Fruit fly (Drosophila melanogaster) whole organism, pupa: Measurements from ENCODE around the gene beat-IIa.

ENCODE experiments used
- CG10348 ChIP-seq: fragments of 200-800 bp; sonication (Bioruptor generic); IDR thresholded peaks from 2 replicates; pipeline ENCODE4 v1.3.6; 2022; ENCODE audit warnings: missing biosample characterization, missing genetic modification characterization
- CG12605 ChIP-seq: fragments of 200-800 bp; sonication (Bioruptor generic); IDR thresholded peaks from 2 replicates; pipeline ENCODE4 v1.3.6; 2022; ENCODE audit warnings: missing biosample characterization, missing genetic modification characterization
- CG13204 ChIP-seq: fragments of 200-800 bp; sonication (Bioruptor generic); optimal IDR thresholded peaks from 2 replicates; lab custom pipeline; 2018; ENCODE audit warnings: missing biosample characterization, mild to moderate bottlenecking, missing genetic modification characterization, moderate library complexity
- CG14655 ChIP-seq: fragments of 200-800 bp; sonication (Bioruptor generic); optimal IDR thresholded peaks from 3 replicates; lab custom pipeline; 2017; ENCODE audit warnings: mild to moderate bottlenecking, missing biosample characterization, missing genetic modification reagents, missing genetic modification characterization
- CG15710 ChIP-seq: fragments of 200-800 bp; sonication (Bioruptor generic); optimal IDR thresholded peaks from 2 replicates; lab custom pipeline; 2018; ENCODE audit warnings: missing biosample characterization, mild to moderate bottlenecking, missing genetic modification characterization, moderate library complexity
- CG17806 ChIP-seq: fragments of 200-800 bp; sonication (Bioruptor generic); optimal IDR thresholded peaks from 2 replicates; lab custom pipeline; 2018; ENCODE audit warnings: missing biosample characterization, mild to moderate bottlenecking, missing genetic modification characterization, moderate library complexity
- CG32121 ChIP-seq: fragments of 200-800 bp; sonication (Bioruptor generic); IDR thresholded peaks from 2 replicates; pipeline ENCODE4 v1.3.6; 2022; ENCODE audit warnings: missing biosample characterization, missing genetic modification characterization
- CG34367 ChIP-seq: fragments of 200-800 bp; sonication (Bioruptor generic); optimal IDR thresholded peaks from 2 replicates; lab custom pipeline; 2018; ENCODE audit warnings: missing biosample characterization, mild to moderate bottlenecking, missing genetic modification characterization
- CG4496 ChIP-seq: fragments of 200-800 bp; sonication (Bioruptor generic); IDR thresholded peaks from 3 replicates; pipeline ENCODE4 v1.3.6; 2022; ENCODE audit warnings: missing biosample characterization, missing genetic modification characterization
- CG8159 ChIP-seq: fragments of 200-800 bp; sonication (Bioruptor generic); optimal IDR thresholded peaks from 3 replicates; lab custom pipeline; 2018; ENCODE audit warnings: missing biosample characterization, mild to moderate bottlenecking, missing genetic modification characterization, moderate library complexity
- CG8301 ChIP-seq: fragments of 200-800 bp; sonication (Bioruptor generic); optimal IDR thresholded peaks from 2 replicates; lab custom pipeline; 2018; ENCODE audit warnings: missing biosample characterization, mild to moderate bottlenecking, missing genetic modification characterization
- CG9948 ChIP-seq: fragments of 200-800 bp; sonication (Bioruptor generic); optimal IDR thresholded peaks from 2 replicates; lab custom pipeline; 2018; ENCODE audit warnings: missing biosample characterization, mild to moderate bottlenecking, missing genetic modification characterization, moderate library complexity
- D1 ChIP-seq: fragments of 200-800 bp; sonication (Bioruptor generic); optimal IDR thresholded peaks from 2 replicates; lab custom pipeline; 2018; ENCODE audit warnings: missing biosample characterization, mild to moderate bottlenecking, missing genetic modification characterization, moderate library complexity
- EcR ChIP-seq: fragments of 200-800 bp; sonication (Bioruptor generic); optimal IDR thresholded peaks from 3 replicates; lab custom pipeline; 2019; ENCODE audit warnings: missing biosample characterization, missing genetic modification characterization, mild to moderate bottlenecking, moderate library complexity, missing genetic modification reagents
- Ets98B ChIP-seq: fragments of 200-800 bp; sonication (Bioruptor generic); IDR thresholded peaks from 2 replicates; pipeline ENCODE4 v1.3.6; 2022; ENCODE audit warnings: missing biosample characterization, missing genetic modification characterization
- Pif1A ChIP-seq: fragments of 200-800 bp; sonication (Bioruptor generic); optimal IDR thresholded peaks from 3 replicates; lab custom pipeline; 2016; ENCODE audit warnings: missing biosample characterization, missing genetic modification characterization
- Pif1B ChIP-seq: fragments of 200-800 bp; sonication (Bioruptor generic); optimal IDR thresholded peaks from 3 replicates; lab custom pipeline; 2016; ENCODE audit warnings: missing biosample characterization, missing genetic modification characterization
- Snoo ChIP-seq: fragments of 200-800 bp; sonication (Bioruptor generic); optimal IDR thresholded peaks from 3 replicates; lab custom pipeline; 2017; ENCODE audit warnings: missing biosample characterization, mild to moderate bottlenecking, missing genetic modification characterization, inconsistent platforms
- fd96Ca ChIP-seq: fragments of 200-800 bp; sonication (Bioruptor generic); IDR thresholded peaks from 3 replicates; pipeline ENCODE4 v1.3.6; 2022; ENCODE audit warnings: missing biosample characterization, missing genetic modification characterization
- gl ChIP-seq: fragments of 200-800 bp; sonication (Bioruptor generic); optimal IDR thresholded peaks from 2 replicates; lab custom pipeline; 2018; ENCODE audit warnings: missing biosample characterization, mild to moderate bottlenecking, missing genetic modification characterization

Gene beat-IIa

DNA sequence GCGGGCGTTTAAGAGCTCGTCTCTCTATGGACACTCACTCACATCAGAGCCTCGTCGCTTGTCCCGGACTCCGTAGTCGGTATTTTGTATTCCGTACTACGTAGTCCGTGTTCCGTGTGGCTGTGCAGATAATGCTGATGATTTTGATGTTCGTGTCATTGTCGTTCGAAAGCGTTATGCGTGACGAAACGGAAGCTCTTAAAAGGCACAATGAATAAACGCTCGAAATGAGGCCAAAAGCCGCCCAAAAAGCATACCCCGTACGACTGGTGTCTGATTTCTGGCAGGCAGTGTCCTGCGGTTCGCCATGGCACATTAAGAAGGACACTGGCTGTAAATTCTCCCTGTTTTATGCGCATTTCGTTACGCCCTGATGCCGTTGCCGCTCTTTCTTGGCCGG is 76.9 kb downstream of the beat-IIa start:
- TF ChIP-seq Pif1A (GFP tag; lab: Kevin White, UChicago) (no peak), CG32121 (GFP tag; lab: Robert Waterston, UW) (no peak), CG10348 (GFP tag; lab: Robert Waterston, UW) (no peak), CG15710 (no peak), CG12605 (GFP tag; lab: Robert Waterston, UW) (no peak), CG8301 (tag; lab: Kevin White, UChicago) (no peak), CG4496 (GFP tag; lab: Robert Waterston, UW) (no peak), CG14655 (GFP tag; lab: Kevin White, UChicago) (no peak), EcR (GFP tag; lab: Kevin White, UChicago) (no peak), CG34367 (tag; lab: Kevin White, UChicago) (no peak), CG8159 (tag; lab: Kevin White, UChicago) (no peak), CG9948 (tag; lab: Kevin White, UChicago) (no peak), CG17806 (tag; lab: Kevin White, UChicago) (no peak), Snoo (no peak), CG13204 (GFP tag; lab: Kevin White, UChicago) (no peak), Pif1B (no peak), gl (tag; lab: Kevin White, UChicago) (no peak), D1 (tag; lab: Kevin White, UChicago) (no peak), Ets98B (GFP tag; lab: Robert Waterston, UW) (no peak), fd96Ca (GFP tag; lab: Robert Waterston, UW) (no peak)

DNA sequence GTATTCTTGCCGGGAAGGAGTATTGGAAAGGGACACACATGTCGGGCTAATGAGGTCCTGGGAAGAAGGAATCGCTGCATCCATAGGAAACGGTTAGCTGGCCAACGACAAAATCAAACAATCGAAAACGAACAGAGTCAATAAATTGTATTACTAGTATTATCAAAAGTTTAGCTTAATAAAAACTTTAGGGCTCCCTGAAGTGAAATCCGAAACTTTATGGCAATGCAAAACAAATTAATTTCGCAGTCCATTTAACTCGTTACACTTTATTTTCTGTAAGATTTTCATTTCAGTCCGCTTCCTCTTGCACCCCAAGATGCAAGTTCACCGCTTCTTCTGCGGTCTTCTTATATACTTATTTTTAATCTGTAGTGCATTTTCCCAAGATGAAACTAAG is 81.6 kb downstream of the beat-IIa start, which contains the start of gene CG31419:
Gene CG31419 (plus strand): TSS at position 301 of the 400 bp plus-strand sequence.
- no peak for TF ChIP-seq CG17806 (tag; lab: Kevin White, UChicago)
- TF ChIP-seq CG4496 (GFP tag; lab: Robert Waterston, UW), result no peak
- no peak for TF ChIP-seq CG8159 (tag; lab: Kevin White, UChicago)
- no peak for TF ChIP-seq CG13204 (GFP tag; lab: Kevin White, UChicago)
- TF ChIP-seq CG10348 (GFP tag; lab: Robert Waterston, UW), result no peak
- TF ChIP-seq fd96Ca (GFP tag; lab: Robert Waterston, UW), result no peak
- no peak for TF ChIP-seq CG32121 (GFP tag; lab: Robert Waterston, UW)
- no peak for TF ChIP-seq Snoo
- TF ChIP-seq gl (tag; lab: Kevin White, UChicago), result no peak
- TF ChIP-seq Ets98B (GFP tag; lab: Robert Waterston, UW), result no peak

DNA sequence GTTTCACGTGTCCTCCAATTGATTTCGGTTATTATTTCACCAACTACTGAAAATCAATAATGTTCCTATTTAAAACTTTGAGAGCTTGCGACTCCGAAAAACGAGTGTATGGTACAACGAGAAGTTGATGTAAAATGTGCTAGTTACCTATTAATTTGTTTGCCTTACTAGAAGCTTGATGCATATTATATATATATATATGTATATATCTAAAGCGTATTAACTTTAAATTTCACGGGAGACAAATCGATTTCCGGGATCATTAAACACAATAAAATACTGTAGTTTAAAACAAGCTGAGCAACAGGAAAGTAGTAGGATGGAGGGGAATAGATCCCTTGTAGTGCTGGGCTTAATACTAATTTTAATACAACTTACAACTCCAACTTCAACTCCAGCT is 82.4 kb downstream of the beat-IIa start, which contains the start of gene CG31418:
Gene CG31418 (plus strand): TSS at position 301 of the 400 bp plus-strand sequence.
- no peak for TF ChIP-seq CG8301 (tag; lab: Kevin White, UChicago)
- TF ChIP-seq Pif1A (GFP tag; lab: Kevin White, UChicago), result no peak
- TF ChIP-seq, all 21 proteins: peak for 0
